Fruit fly (Drosophila melanogaster): ENCODE data around the gene emei.

Gene emei

dm6 chr3L:11125636-11126532, 16.4 kb downstream of the emei start (continued):
- TF ChIP-seq CG10209 (GFP tag; optimal IDR thresholded peaks at IDR 0.05) = no peak
- TF ChIP-seq CG4328 (GFP tag; optimal IDR thresholded peaks at IDR 0.05) = no peak
- TF ChIP-seq Asciz (GFP tag; optimal IDR thresholded peaks at IDR 0.05) = no peak
- no peak for TF ChIP-seq zf30C (GFP tag; optimal IDR thresholded peaks at IDR 0.05)
- 0 out of 3 replicates have a peak, but pooled peaks have one; percentile 29 for TF ChIP-seq dysf (GFP tag; IDR thresholded peaks at IDR 0.05)
- TF ChIP-seq sna (GFP tag; IDR thresholded peaks at IDR 0.05; ENCODE audit: partially characterized antibody) = no peak
- TF ChIP-seq CG15696 (tag; optimal IDR thresholded peaks at IDR 0.05) = no peak
- no peak for TF ChIP-seq ERR (GFP tag; optimal IDR thresholded peaks at IDR 0.05)
- no peak for TF ChIP-seq Hr39 (optimal IDR thresholded peaks at IDR 0.05)
- TF ChIP-seq odd (GFP tag; optimal IDR thresholded peaks at IDR 0.05) = no peak
- TF ChIP-seq CoRest (tag; optimal IDR thresholded peaks at IDR 0.05) = no peak
- no peak for TF ChIP-seq CG18262 (tag; optimal IDR thresholded peaks at IDR 0.05)
- TF ChIP-seq seq (GFP tag; IDR thresholded peaks at IDR 0.05) = no peak
- no peak for TF ChIP-seq CG11723 (GFP tag; optimal IDR thresholded peaks at IDR 0.05)
- no peak for TF ChIP-seq CG12769 (tag; optimal IDR thresholded peaks at IDR 0.05)
- TF ChIP-seq Pdp1 (GFP tag; optimal IDR thresholded peaks at IDR 0.05) = no peak
- TF ChIP-seq Oaz (GFP tag; IDR thresholded peaks at IDR 0.05) = no peak
- peak; percentile 43 for TF ChIP-seq gem (tag; optimal IDR thresholded peaks at IDR 0.05)
- TF ChIP-seq nmo (GFP tag; optimal IDR thresholded peaks at IDR 0.05) = peak; percentile 19
- no peak for TF ChIP-seq dpn (GFP tag; optimal IDR thresholded peaks at IDR 0.05)
- no peak for TF ChIP-seq dmrt11E (tag; optimal IDR thresholded peaks at IDR 0.05)
- TF ChIP-seq psq (GFP tag; optimal IDR thresholded peaks at IDR 0.05) = no peak
- no peak for TF ChIP-seq CG1233 (GFP tag; optimal IDR thresholded peaks at IDR 0.05)
- TF ChIP-seq CG32532 (GFP tag; IDR thresholded peaks at IDR 0.05) = peak; percentile 54
- TF ChIP-seq CG12659 (GFP tag; optimal IDR thresholded peaks at IDR 0.05) = no peak
- no peak for TF ChIP-seq tin (GFP tag; optimal IDR thresholded peaks at IDR 0.05)
- no peak for TF ChIP-seq CG10543 (GFP tag; optimal IDR thresholded peaks at IDR 0.05)
- TF ChIP-seq CG4404 (GFP tag; IDR thresholded peaks at IDR 0.05) = no peak
- no peak for TF ChIP-seq Mad (GFP tag; optimal IDR thresholded peaks at IDR 0.05)
- no peak for TF ChIP-seq CG6765 (GFP tag; optimal IDR thresholded peaks at IDR 0.05)
- no peak for TF ChIP-seq bigmax (GFP tag; optimal IDR thresholded peaks at IDR 0.05)
- TF ChIP-seq hkb (optimal IDR thresholded peaks at IDR 0.05) = no peak
- no peak for TF ChIP-seq hkb (GFP tag; IDR thresholded peaks at IDR 0.05)
- TF ChIP-seq schlank (tag; optimal IDR thresholded peaks at IDR 0.05) = no peak
- TF ChIP-seq vvl (GFP tag; IDR thresholded peaks at IDR 0.05) = no peak
- TF ChIP-seq Opbp (GFP tag; IDR thresholded peaks at IDR 0.05; ENCODE audit: partially characterized antibody) = no peak
- no peak for TF ChIP-seq sqz (GFP tag; optimal IDR thresholded peaks at IDR 0.05)
- no peak for TF ChIP-seq CG10366 (GFP tag; IDR thresholded peaks at IDR 0.05)
- TF ChIP-seq CG18619 (GFP tag; optimal IDR thresholded peaks at IDR 0.05) = no peak
- peak; percentile 14 for TF ChIP-seq Fer3 (tag; optimal IDR thresholded peaks at IDR 0.05)
- peak; percentile 81 for TF ChIP-seq grau (tag; optimal IDR thresholded peaks at IDR 0.05)
- TF ChIP-seq CG17912 (GFP tag; optimal IDR thresholded peaks at IDR 0.05) = no peak
- peak; percentile 95 for TF ChIP-seq CG6654 (GFP tag; optimal IDR thresholded peaks at IDR 0.05)
- TF ChIP-seq Dad (GFP tag; optimal IDR thresholded peaks at IDR 0.05) = no peak
- TF ChIP-seq CG12391 (tag; optimal IDR thresholded peaks at IDR 0.05) = peak; percentile 6
- no peak for TF ChIP-seq Trl (optimal IDR thresholded peaks at IDR 0.05)
- TF ChIP-seq Trl (GFP tag; optimal IDR thresholded peaks at IDR 0.05) = no peak
- no peak for TF ChIP-seq wor (GFP tag; IDR thresholded peaks at IDR 0.05)
- no peak for TF ChIP-seq disco-r (GFP tag; optimal IDR thresholded peaks at IDR 0.05)
- TF ChIP-seq bcd (GFP tag; optimal IDR thresholded peaks at IDR 0.05) = peak; percentile 15
